Worm (Caenorhabditis elegans) whole organism, L3 larva: Measurements from ENCODE around the gene clec-149.

Experiments used
- R02D3.7 ChIP-seq: fragments of 150-350 bp; optimal IDR thresholded peaks from 2 replicates; lab custom pipeline; 2014; ENCODE audit warnings: missing biosample characterization, missing genetic modification characterization
- aly-2 ChIP-seq: fragments of 150-350 bp; optimal IDR thresholded peaks from 2 replicates; lab custom pipeline; 2014; ENCODE audit warnings: missing biosample characterization, missing genetic modification characterization
- ama-1 ChIP-seq: fragments of 150-350 bp; optimal IDR thresholded peaks from 2 replicates; lab custom pipeline; 2018
- ceh-16 ChIP-seq: sonication (generic microtip); optimal IDR thresholded peaks from 2 replicates; lab custom pipeline; 2017; ENCODE audit warnings: missing biosample characterization, missing genetic modification characterization
- ceh-28 ChIP-seq: fragments of 150-350 bp; optimal IDR thresholded peaks from 2 replicates; lab custom pipeline; 2014; ENCODE audit warnings: missing biosample characterization, missing genetic modification reagents, missing genetic modification characterization
- ceh-82 ChIP-seq: fragments of 150-350 bp; optimal IDR thresholded peaks from 2 replicates; lab custom pipeline; 2014; ENCODE audit warnings: missing biosample characterization, missing genetic modification characterization
- ceh-9 ChIP-seq: sonication (generic microtip); optimal IDR thresholded peaks from 2 replicates; lab custom pipeline; 2018; ENCODE audit warnings: missing biosample characterization, missing genetic modification characterization
- daf-12 ChIP-seq: fragments of 150-350 bp; optimal IDR thresholded peaks from 2 replicates; lab custom pipeline; 2014; ENCODE audit warnings: missing biosample characterization, missing genetic modification reagents, missing genetic modification characterization
- egl-27 ChIP-seq: sonication (generic microtip); optimal IDR thresholded peaks from 4 replicates; lab custom pipeline; 2017; ENCODE audit warnings: missing biosample characterization, missing genetic modification reagents, missing genetic modification characterization
- egl-5 ChIP-seq: fragments of 150-350 bp; optimal IDR thresholded peaks from 2 replicates; lab custom pipeline; 2017; ENCODE audit warnings: missing biosample characterization, missing genetic modification reagents, missing genetic modification characterization, inconsistent platforms
- elt-1 ChIP-seq: fragments of 150-350 bp; optimal IDR thresholded peaks from 2 replicates; lab custom pipeline; 2014; ENCODE audit warnings: missing biosample characterization, missing genetic modification characterization
- elt-2 ChIP-seq: sonication (generic microtip); optimal IDR thresholded peaks from 2 replicates; lab custom pipeline; 2016; ENCODE audit warnings: missing genetic modification reagents, mild to moderate bottlenecking, missing genetic modification characterization, missing compliant biosample characterization
- elt-3 ChIP-seq, 3 experiments: fragments of 150-350 bp in 1 of 3; sonication (generic microtip) in 2 of 3; optimal IDR thresholded peaks; 2 replicates in 2 of 3; 4 replicates in 1 of 3; lab custom pipeline; 2014 to 2017; ENCODE audit warnings: missing biosample characterization in 3 of 3, missing genetic modification characterization in 3 of 3
- eor-1 ChIP-seq, 2 experiments: fragments of 150-350 bp; optimal IDR thresholded peaks; 2 replicates each; lab custom pipeline; 2014 to 2018; ENCODE audit warnings: missing biosample characterization in 2 of 2, missing genetic modification characterization in 2 of 2
- fkh-10 ChIP-seq: sonication (generic microtip); optimal IDR thresholded peaks from 2 replicates; lab custom pipeline; 2017; ENCODE audit warnings: missing biosample characterization, missing genetic modification reagents, missing genetic modification characterization
- fkh-2 ChIP-seq: fragments of 150-350 bp; optimal IDR thresholded peaks from 2 replicates; lab custom pipeline; 2014; ENCODE audit warnings: missing biosample characterization, missing genetic modification reagents, missing genetic modification characterization
- fos-1 ChIP-seq: fragments of 150-350 bp; optimal IDR thresholded peaks from 2 replicates; lab custom pipeline; 2014; ENCODE audit warnings: missing biosample characterization, missing genetic modification characterization
- hmg-11 ChIP-seq: sonication (generic microtip); optimal IDR thresholded peaks from 2 replicates; lab custom pipeline; 2016; ENCODE audit warnings: missing genetic modification characterization, missing compliant biosample characterization
- jun-1 ChIP-seq: fragments of 150-350 bp; optimal IDR thresholded peaks from 2 replicates; lab custom pipeline; 2014; ENCODE audit warnings: missing biosample characterization, missing genetic modification reagents, missing genetic modification characterization
- lin-15B ChIP-seq: fragments of 150-350 bp; optimal IDR thresholded peaks from 2 replicates; lab custom pipeline; 2014; ENCODE audit warnings: missing biosample characterization, missing genetic modification characterization
- lin-39 ChIP-seq: fragments of 150-350 bp; optimal IDR thresholded peaks from 2 replicates; lab custom pipeline; 2018; ENCODE audit warnings: missing biosample characterization, missing genetic modification reagents, missing genetic modification characterization
- lsy-12 ChIP-seq: sonication (generic microtip); optimal IDR thresholded peaks from 2 replicates; lab custom pipeline; 2016; ENCODE audit warnings: mild to moderate bottlenecking, missing genetic modification characterization, missing compliant biosample characterization
- mdl-1 ChIP-seq: fragments of 150-350 bp; optimal IDR thresholded peaks from 2 replicates; lab custom pipeline; 2014; ENCODE audit warnings: missing biosample characterization, missing genetic modification characterization
- mml-1 ChIP-seq: fragments of 150-350 bp; sonication (generic microtip); optimal IDR thresholded peaks from 3 replicates; lab custom pipeline; 2014; ENCODE audit warnings: missing biosample characterization, missing genetic modification characterization
- nfya-1 ChIP-seq: sonication (generic microtip); optimal IDR thresholded peaks from 2 replicates; lab custom pipeline; 2017; ENCODE audit warnings: missing genetic modification characterization, mild to moderate bottlenecking, missing compliant biosample characterization, antibody characterized with exemption, moderate library complexity; ENCODE audit not compliant: insufficient read depth
- nhr-11 ChIP-seq: fragments of 150-350 bp; optimal IDR thresholded peaks from 2 replicates; lab custom pipeline; 2014; ENCODE audit warnings: missing biosample characterization, missing genetic modification characterization
- nhr-12 ChIP-seq: fragments of 150-350 bp; optimal IDR thresholded peaks from 2 replicates; lab custom pipeline; 2014; ENCODE audit warnings: missing biosample characterization, missing genetic modification characterization
- nhr-23 ChIP-seq: fragments of 150-350 bp; optimal IDR thresholded peaks from 2 replicates; lab custom pipeline; 2014; ENCODE audit warnings: missing biosample characterization, missing genetic modification reagents, missing genetic modification characterization
- nhr-237 ChIP-seq: fragments of 150-350 bp; optimal IDR thresholded peaks from 2 replicates; lab custom pipeline; 2014; ENCODE audit warnings: missing biosample characterization, missing genetic modification characterization
- nhr-25 ChIP-seq: sonication (generic microtip); optimal IDR thresholded peaks from 2 replicates; lab custom pipeline; 2017; ENCODE audit warnings: missing biosample characterization, missing genetic modification characterization
- nhr-28 ChIP-seq: fragments of 150-350 bp; optimal IDR thresholded peaks from 2 replicates; lab custom pipeline; 2014; ENCODE audit warnings: missing biosample characterization, missing genetic modification characterization
- nhr-43 ChIP-seq: sonication (generic microtip); optimal IDR thresholded peaks from 2 replicates; lab custom pipeline; 2016; ENCODE audit warnings: mild to moderate bottlenecking, missing genetic modification characterization, missing compliant biosample characterization; ENCODE audit not compliant: poor library complexity, severe bottlenecking
- nhr-67 ChIP-seq: fragments of 150-350 bp; optimal IDR thresholded peaks from 2 replicates; lab custom pipeline; 2014; ENCODE audit warnings: missing biosample characterization, missing genetic modification characterization
- nhr-76 ChIP-seq: fragments of 150-350 bp; sonication (generic microtip); optimal IDR thresholded peaks from 5 replicates; lab custom pipeline; 2014; ENCODE audit warnings: missing biosample characterization, missing genetic modification characterization
- nhr-77 ChIP-seq: fragments of 150-350 bp; optimal IDR thresholded peaks from 2 replicates; lab custom pipeline; 2014; ENCODE audit warnings: missing biosample characterization, missing genetic modification characterization
- pha-4 ChIP-seq: fragments of 150-350 bp; optimal IDR thresholded peaks from 2 replicates; lab custom pipeline; 2014; ENCODE audit warnings: missing biosample characterization, missing genetic modification reagents, missing genetic modification characterization
- pqm-1 ChIP-seq: fragments of 150-350 bp; optimal IDR thresholded peaks from 2 replicates; lab custom pipeline; 2017; ENCODE audit warnings: missing biosample characterization, missing genetic modification characterization, inconsistent platforms
- sea-2 ChIP-seq: fragments of 150-350 bp; sonication (generic microtip); optimal IDR thresholded peaks from 4 replicates; lab custom pipeline; 2014; ENCODE audit warnings: missing biosample characterization, missing genetic modification reagents, missing genetic modification characterization
- skn-1 ChIP-seq: fragments of 150-350 bp; optimal IDR thresholded peaks from 2 replicates; lab custom pipeline; 2014; ENCODE audit warnings: missing biosample characterization, missing genetic modification characterization
- snpc-4 ChIP-seq: fragments of 150-350 bp; optimal IDR thresholded peaks from 2 replicates; lab custom pipeline; 2014; ENCODE audit warnings: missing biosample characterization, missing genetic modification characterization
- tbx-2 ChIP-seq: sonication (generic microtip); optimal IDR thresholded peaks from 2 replicates; lab custom pipeline; 2016; ENCODE audit warnings: mild to moderate bottlenecking, missing genetic modification characterization, missing compliant biosample characterization
- unc-39 ChIP-seq: sonication (generic microtip); optimal IDR thresholded peaks from 4 replicates; lab custom pipeline; 2017; ENCODE audit warnings: missing biosample characterization, missing genetic modification characterization
- unc-62 ChIP-seq: fragments of 150-350 bp; sonication (generic microtip); optimal IDR thresholded peaks from 4 replicates; lab custom pipeline; 2014; ENCODE audit warnings: missing biosample characterization, missing genetic modification reagents, missing genetic modification characterization
- zag-1 ChIP-seq: fragments of 150-350 bp; optimal IDR thresholded peaks from 2 replicates; lab custom pipeline; 2014; ENCODE audit warnings: missing biosample characterization, missing genetic modification characterization
- ztf-11 ChIP-seq: fragments of 150-350 bp; optimal IDR thresholded peaks from 2 replicates; lab custom pipeline; 2014; ENCODE audit warnings: missing biosample characterization, missing genetic modification characterization
- ztf-4 ChIP-seq: fragments of 150-350 bp; optimal IDR thresholded peaks from 2 replicates; lab custom pipeline; 2014; ENCODE audit warnings: missing biosample characterization, missing genetic modification characterization

The clec-149 gene

ce11 chrIII:831961-832360 lies 8.9 kb downstream of the clec-149 start, which contains the start of gene ceeh-1:
Gene ceeh-1, minus strand, starts transcription at chrIII:832277.
- no peak for TF ChIP-seq nhr-43 (tag; lab: Kevin White, UChicago)
- peak; percentile 29 for TF ChIP-seq elt-2
- TF ChIP-seq, all 47 proteins: peak for 1

- TF ChIP-seq fos-1 (tag; lab: Kevin White, UChicago) (peak; percentile 14), ztf-11 (no peak), unc-62 (no peak), pha-4 (tag; lab: Kevin White, UChicago) (peak; percentile 79), ceh-28 (peak; percentile 27), ceh-82 (tag; lab: Kevin White, UChicago) (peak; percentile 8), zag-1 (no peak), jun-1 (peak; percentile 24), nhr-12 (no peak), elt-2 (peak; percentile 93), pqm-1 (peak; percentile 98)
Observed at ce11 chrIII:832855-833504, 10.0 kb downstream of the clec-149 start, which contains the start of gene zip-2. Gene zip-2, plus strand, starts transcription at chrIII:832982.

ce11 chrIII:833711-834442 lies 10.9 kb downstream of the clec-149 start:
- TF ChIP-seq nfya-1 (peak; percentile 96), fkh-10 (GFP tag; lab: Kevin White, UChicago) (peak; percentile 96), eor-1 (tag; optimal IDR thresholded peaks at IDR 0.05; lab: Kevin White, UChicago) (no peak), nhr-28 (tag; lab: Kevin White, UChicago) (no peak), unc-39 (tag; lab: Kevin White, UChicago) (no peak), ztf-4 (peak; percentile 67), R02D3.7 (peak; percentile 77), ceh-82 (tag; lab: Kevin White, UChicago) (no peak), skn-1 (tag; lab: Kevin White, UChicago) (peak; percentile 81), egl-5 (tag; lab: Kevin White, UChicago) (peak; percentile 83), egl-27 (tag; lab: Kevin White, UChicago) (peak; percentile 48), nhr-11 (tag; lab: Kevin White, UChicago) (peak; percentile 82), elt-2 (peak; percentile 85), pha-4 (tag; lab: Kevin White, UChicago) (peak; percentile 98), hmg-11 (peak; percentile 97), snpc-4 (peak; percentile 67), fos-1 (tag; lab: Kevin White, UChicago) (peak; percentile 91), lin-39 (tag; lab: Kevin White, UChicago) (peak; percentile 97), unc-62 (peak; percentile 33), fkh-2 (tag; lab: Kevin White, UChicago) (no peak), lsy-12 (tag; lab: Kevin White, UChicago) (peak; percentile 88), lin-15B (tag; lab: Kevin White, UChicago) (peak; percentile 69), daf-12 (tag; lab: Kevin White, UChicago) (no peak), nhr-43 (tag; lab: Kevin White, UChicago) (peak; percentile 88), nhr-67 (tag; lab: Kevin White, UChicago) (no peak), mdl-1 (tag; lab: Kevin White, UChicago) (peak; percentile 82), ceh-16 (tag; lab: Kevin White, UChicago) (no peak), jun-1 (peak; percentile 92), sea-2 (peak; percentile 49), mml-1 (tag; lab: Kevin White, UChicago) (peak; percentile 8), ama-1 (lab: Kevin White, UChicago) (peak; percentile 93), nhr-23 (peak; percentile 94), nhr-12 (no peak), nhr-77 (tag; lab: Kevin White, UChicago) (peak; percentile 21), ztf-11 (no peak), ceh-9 (tag; lab: Kevin White, UChicago) (no peak), tbx-2 (tag; lab: Kevin White, UChicago) (peak; percentile 81), elt-1 (tag; lab: Kevin White, UChicago) (peak; percentile 67), nhr-237 (tag; lab: Kevin White, UChicago) (no peak), pqm-1 (peak; percentile 91), nhr-76 (tag; lab: Kevin White, UChicago) (no peak), nhr-25 (tag; lab: Kevin White, UChicago) (peak; percentile 98), aly-2 (tag; lab: Kevin White, UChicago) (no peak), elt-3 (tag; optimal IDR thresholded peaks at IDR 0.05; lab: Kevin White, UChicago) (peak in 2 of 3 experiments; percentile 7 to 53), zag-1 (peak; percentile 25)
